Worm (Caenorhabditis elegans): ENCODE results near the gene kin-15.

- TF ChIP-seq ama-1 (optimal IDR thresholded peaks at IDR 0.05) (no peak), R02D3.7 (tag; optimal IDR thresholded peaks at IDR 0.05) (no peak)
Measured at ce11 chrII:9398370-9398901, 35.1 kb downstream of the kin-15 start, which contains the start of the genes Y51B9A.14 and Y51B9A.8.

Data from whole organism, L4 larva.